Fruit fly (Drosophila melanogaster): ENCODE data around the gene ppk14.

dm6 chr2L:6372088-6372487, 17.3 kb downstream of the ppk14 start, which contains the start of gene slam:
- no peak for TF ChIP-seq CG12769 (tag; optimal IDR thresholded peaks at IDR 0.05)
- TF ChIP-seq HLHmδ (GFP tag; optimal IDR thresholded peaks at IDR 0.05) = no peak
- TF ChIP-seq knrl (GFP tag; IDR thresholded peaks at IDR 0.05; ENCODE audit: partially characterized antibody) = no peak
- no peak for TF ChIP-seq bcd (GFP tag; optimal IDR thresholded peaks at IDR 0.05)
- TF ChIP-seq CG17912 (GFP tag; optimal IDR thresholded peaks at IDR 0.05) = no peak
- TF ChIP-seq CG10565 (GFP tag; optimal IDR thresholded peaks at IDR 0.05) = no peak
- TF ChIP-seq CG4282 (GFP tag; optimal IDR thresholded peaks at IDR 0.05) = no peak
- no peak for TF ChIP-seq CG18599 (GFP tag; optimal IDR thresholded peaks at IDR 0.05)
- TF ChIP-seq CTCF (GFP tag; optimal IDR thresholded peaks at IDR 0.05) = no peak
